Worm (Caenorhabditis elegans): ENCODE measurements around the gene hda-6.

Gene hda-6

DNA sequence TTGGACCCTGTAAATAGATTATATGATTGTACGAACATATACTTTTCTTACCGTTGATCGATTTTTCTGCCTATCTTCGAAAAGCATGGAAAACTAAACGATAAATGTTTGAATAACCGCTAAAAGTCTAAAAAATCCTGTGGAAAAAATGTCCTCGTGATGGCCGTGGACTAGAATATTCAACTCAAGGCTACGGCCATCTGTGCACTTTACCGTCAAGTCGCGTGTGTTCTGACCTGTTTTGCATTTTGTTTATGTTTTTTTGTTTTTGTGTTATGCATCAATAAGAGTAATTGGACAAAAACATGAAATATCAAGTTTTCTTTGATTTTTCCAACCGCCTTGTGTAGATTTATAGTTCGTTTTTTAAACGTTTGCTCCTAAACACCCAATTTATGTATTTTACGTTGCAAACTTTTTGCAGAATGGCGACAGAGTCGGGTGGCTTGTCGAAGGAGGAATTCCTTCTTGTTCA lies at the start of gene hda-6, which contains the start of gene F41H10.4:
hda-6 (minus strand) TSS at position 172 of the 475 bp plus-strand sequence.
F41H10.4 (plus strand) TSS at position 425 of the 475 bp plus-strand sequence.
- TF ChIP-seq bed-2 (GFP tag; IDR thresholded peaks at IDR 0.05): no peak
- no peak for TF ChIP-seq mes-4 (tag; optimal IDR thresholded peaks at IDR 0.05)
- 0 out of 2 replicates have a peak, but pooled peaks have one; percentile 13 for TF ChIP-seq K11D2.4 (GFP tag; IDR thresholded peaks at IDR 0.05)
- no peak for TF ChIP-seq madf-3 (GFP tag; IDR thresholded peaks at IDR 0.05)
- TF ChIP-seq F55B11.4 (tag; optimal IDR thresholded peaks at IDR 0.05; ENCODE audit: borderline replicate concordance, insufficient read depth): no peak
- no peak for TF ChIP-seq Y67H2A.10 (GFP tag; conservative IDR thresholded peaks at IDR 0.05)
- no peak for TF ChIP-seq lir-1 (GFP tag; conservative IDR thresholded peaks at IDR 0.05)
- no peak for TF ChIP-seq B0019.2 (GFP tag; conservative IDR thresholded peaks at IDR 0.05)
- TF ChIP-seq K12H6.12 (tag; optimal IDR thresholded peaks at IDR 0.05): peak; percentile 24
- no peak for TF ChIP-seq ztf-28 (GFP tag; IDR thresholded peaks at IDR 0.05)
- TF ChIP-seq nhr-80 (tag; optimal IDR thresholded peaks at IDR 0.05): peak; percentile 20
- TF ChIP-seq madf-6 (GFP tag; IDR thresholded peaks at IDR 0.05): peak; percentile 59; the same call in 1 of the 2 replicates
- no peak for TF ChIP-seq somi-1 (GFP tag; optimal IDR thresholded peaks at IDR 0.05)
- peak; percentile 31; the same call in 1 of the 2 replicates for TF ChIP-seq pbrm-1 (GFP tag; IDR thresholded peaks at IDR 0.05)
- no peak for TF ChIP-seq egl-44 (GFP tag; IDR thresholded peaks at IDR 0.05)
- TF ChIP-seq madf-8 (GFP tag; conservative IDR thresholded peaks at IDR 0.05): no peak
- no peak for TF ChIP-seq C17E4.6 (GFP tag; IDR thresholded peaks at IDR 0.05)
- no peak for TF ChIP-seq aptf-3 (GFP tag; IDR thresholded peaks at IDR 0.05)
- TF ChIP-seq ceh-40 (GFP tag; IDR thresholded peaks at IDR 0.05): no peak
- TF ChIP-seq hrde-1 (tag; optimal IDR thresholded peaks at IDR 0.05; ENCODE audit: borderline replicate concordance): no peak
- peak; percentile 15 for TF ChIP-seq tlf-1 (GFP tag; optimal IDR thresholded peaks at IDR 0.05)
- TF ChIP-seq him-1 (tag; optimal IDR thresholded peaks at IDR 0.05): no peak
- TF ChIP-seq athp-1 (tag; optimal IDR thresholded peaks at IDR 0.05): peak; percentile 64
- no peak for TF ChIP-seq unc-62 (GFP tag; optimal IDR thresholded peaks at IDR 0.05)
- no peak for TF ChIP-seq hsf-1 (GFP tag; IDR thresholded peaks at IDR 0.05)
- no peak for TF ChIP-seq Y53G8AR.9 (GFP tag; conservative IDR thresholded peaks at IDR 0.05)
- no peak for TF ChIP-seq nfya-2 (GFP tag; IDR thresholded peaks at IDR 0.05)
- no peak for TF ChIP-seq ccch-3 (GFP tag; optimal IDR thresholded peaks at IDR 0.05)
- TF ChIP-seq sea-2 (GFP tag; IDR thresholded peaks at IDR 0.05): no peak
- TF ChIP-seq ceh-58 (GFP tag; IDR thresholded peaks at IDR 0.05): no peak
- no peak for TF ChIP-seq sptf-2 (GFP tag; optimal IDR thresholded peaks at IDR 0.05)
- TF ChIP-seq zfh-2 (GFP tag; conservative IDR thresholded peaks at IDR 0.05): no peak
- TF ChIP-seq B0261.1 (tag; optimal IDR thresholded peaks at IDR 0.05): no peak
- no peak for TF ChIP-seq F37B4.10 (GFP tag; IDR thresholded peaks at IDR 0.05)
- TF ChIP-seq nhr-27 (tag; optimal IDR thresholded peaks at IDR 0.05): no peak
- no peak for TF ChIP-seq chd-7 (tag; optimal IDR thresholded peaks at IDR 0.05)
- TF ChIP-seq mcd-1 (GFP tag; IDR thresholded peaks at IDR 0.05): peak; percentile 77
- TF ChIP-seq madf-10 (tag; optimal IDR thresholded peaks at IDR 0.05): peak; percentile 12
- TF ChIP-seq rec-8 (tag; optimal IDR thresholded peaks at IDR 0.05): no peak
- no peak for TF ChIP-seq attf-6 (GFP tag; IDR thresholded peaks at IDR 0.05)
- peak; percentile 4 for TF ChIP-seq F23B12.7 (tag; optimal IDR thresholded peaks at IDR 0.05; ENCODE audit: insufficient read depth)
- no peak for TF ChIP-seq lin-35 (GFP tag; optimal IDR thresholded peaks at IDR 0.05)
- TF ChIP-seq hmg-1.2 (GFP tag; IDR thresholded peaks at IDR 0.05): no peak; the same call in 1 of the 2 replicates
- TF ChIP-seq nfya-1 (tag; optimal IDR thresholded peaks at IDR 0.05; ENCODE audit: borderline replicate concordance, insufficient read depth): no peak
- TF ChIP-seq sdz-38 (tag; optimal IDR thresholded peaks at IDR 0.05): no peak
- TF ChIP-seq rcor-1 (GFP tag; IDR thresholded peaks at IDR 0.05): no peak
- TF ChIP-seq ekl-4 (GFP tag; IDR thresholded peaks at IDR 0.05): peak; percentile 55; the same call in 1 of the 2 replicates
- TF ChIP-seq attf-5 (GFP tag; optimal IDR thresholded peaks at IDR 0.05): peak; percentile 86

Data from whole organism, young adult.